Worm (Caenorhabditis elegans): ENCODE measurements around the gene daao-1.

DNA sequence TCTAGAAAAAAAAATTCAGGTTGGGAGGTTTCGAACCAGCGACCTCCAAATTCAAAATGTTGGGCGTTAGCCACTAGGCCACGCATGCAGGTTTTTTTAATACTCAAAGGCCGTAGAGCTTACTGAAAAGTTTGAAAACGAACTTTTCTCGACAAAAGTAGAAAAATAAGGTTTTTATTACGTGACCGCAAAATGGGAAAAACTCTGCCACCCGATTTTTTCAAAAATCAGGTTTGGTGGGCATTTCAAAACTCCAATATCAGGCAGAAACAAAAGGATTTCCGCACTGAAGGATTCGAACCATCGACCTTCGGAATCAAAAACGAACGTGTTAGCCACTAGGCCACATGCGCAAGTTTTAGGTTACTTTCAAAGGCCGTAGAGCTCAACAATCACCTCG is 44.7 kb downstream of the daao-1 start:
- TF ChIP-seq scrt-1 (GFP tag; IDR thresholded peaks at IDR 0.05) (no peak), ama-1 (optimal IDR thresholded peaks at IDR 0.05) (no peak), hmg-4 (GFP tag; optimal IDR thresholded peaks at IDR 0.05) (no peak), ceh-13 (GFP tag; optimal IDR thresholded peaks at IDR 0.05) (no peak), aly-1 (tag; optimal IDR thresholded peaks at IDR 0.05) (no peak), ceh-36 (tag; optimal IDR thresholded peaks at IDR 0.05) (no peak), tbx-37 (GFP tag; conservative IDR thresholded peaks at IDR 0.05) (no peak), tra-4 (tag; optimal IDR thresholded peaks at IDR 0.05) (no peak), flt-1 (GFP tag; IDR thresholded peaks at IDR 0.05) (no peak), hnd-1 (tag; optimal IDR thresholded peaks at IDR 0.05) (no peak), sea-1 (GFP tag; conservative IDR thresholded peaks at IDR 0.05) (no peak)
